Worm (Caenorhabditis elegans): Measurements from ENCODE around the gene cdgs-1.

DNA sequence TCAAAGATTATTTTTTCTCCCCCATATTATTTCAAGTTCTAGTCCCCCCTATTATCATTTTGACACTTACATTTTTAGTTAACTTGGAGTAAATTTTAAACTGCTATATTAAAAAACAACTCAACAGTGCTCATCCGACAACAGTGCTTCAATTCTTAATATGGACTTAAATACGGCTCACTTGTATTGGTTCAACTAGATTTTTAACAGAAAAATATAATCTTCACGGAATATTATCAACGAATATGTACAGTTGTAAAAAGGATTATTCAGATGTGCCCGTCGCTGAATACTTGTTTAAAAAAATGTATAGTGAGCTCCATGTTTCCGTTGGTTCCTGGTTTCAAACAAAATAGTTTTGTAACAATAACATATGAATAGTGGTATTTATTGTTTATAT, 15.2 kb downstream of the cdgs-1 start:
- no peak for TF ChIP-seq pha-4 (tag; optimal IDR thresholded peaks at IDR 0.05)
- TF ChIP-seq K09A11.1 (tag; optimal IDR thresholded peaks at IDR 0.05; ENCODE audit: insufficient read depth) = no peak
- no peak for TF ChIP-seq sox-4 (tag; optimal IDR thresholded peaks at IDR 0.05)
- TF ChIP-seq nhr-11 (tag; optimal IDR thresholded peaks at IDR 0.05) = no peak
- TF ChIP-seq C08G9.2 (tag; optimal IDR thresholded peaks at IDR 0.05) = no peak
- no peak for TF ChIP-seq unc-55 (GFP tag; optimal IDR thresholded peaks at IDR 0.05)
- no peak for TF ChIP-seq hlh-30 (tag; optimal IDR thresholded peaks at IDR 0.05; ENCODE audit: insufficient read depth)
- TF ChIP-seq lin-11 (tag; optimal IDR thresholded peaks at IDR 0.05) = no peak

Measured in whole organism, late embryonic.